Worm (Caenorhabditis elegans) whole organism, L2 larva: ENCODE results near the gene fbxc-53.

Experiments used
- aly-2 ChIP-seq: fragments of 150-350 bp; optimal IDR thresholded peaks from 2 replicates; lab custom pipeline; 2014; ENCODE audit warnings: missing biosample characterization, missing genetic modification characterization
- egl-27 ChIP-seq: sonication (generic microtip); optimal IDR thresholded peaks from 3 replicates; lab custom pipeline; 2017; ENCODE audit warnings: missing biosample characterization, missing genetic modification reagents, missing genetic modification characterization
- elt-3 ChIP-seq: sonication (generic microtip); optimal IDR thresholded peaks from 2 replicates; lab custom pipeline; 2017; ENCODE audit warnings: missing biosample characterization, missing genetic modification characterization
- mbf-1 ChIP-seq: sonication (generic microtip); optimal IDR thresholded peaks from 2 replicates; lab custom pipeline; 2017; ENCODE audit warnings: missing biosample characterization, missing genetic modification characterization
- nhr-11 ChIP-seq: fragments of 150-350 bp; optimal IDR thresholded peaks from 2 replicates; lab custom pipeline; 2014; ENCODE audit warnings: missing biosample characterization, missing genetic modification characterization
- nhr-129 ChIP-seq: fragments of 150-350 bp; optimal IDR thresholded peaks from 2 replicates; lab custom pipeline; 2014; ENCODE audit warnings: missing biosample characterization, missing genetic modification characterization
- sem-4 ChIP-seq: fragments of 150-350 bp; optimal IDR thresholded peaks from 2 replicates; lab custom pipeline; 2014; ENCODE audit warnings: missing biosample characterization, missing genetic modification reagents, missing genetic modification characterization
- unc-62 ChIP-seq: fragments of 150-350 bp; optimal IDR thresholded peaks from 2 replicates; lab custom pipeline; 2014; ENCODE audit warnings: missing biosample characterization, missing genetic modification reagents, missing genetic modification characterization
- zag-1 ChIP-seq: fragments of 150-350 bp; optimal IDR thresholded peaks from 2 replicates; lab custom pipeline; 2014; ENCODE audit warnings: missing biosample characterization, missing genetic modification characterization
- ztf-4 ChIP-seq: fragments of 150-350 bp; optimal IDR thresholded peaks from 2 replicates; lab custom pipeline; 2014; ENCODE audit warnings: missing biosample characterization, missing genetic modification characterization

DNA sequence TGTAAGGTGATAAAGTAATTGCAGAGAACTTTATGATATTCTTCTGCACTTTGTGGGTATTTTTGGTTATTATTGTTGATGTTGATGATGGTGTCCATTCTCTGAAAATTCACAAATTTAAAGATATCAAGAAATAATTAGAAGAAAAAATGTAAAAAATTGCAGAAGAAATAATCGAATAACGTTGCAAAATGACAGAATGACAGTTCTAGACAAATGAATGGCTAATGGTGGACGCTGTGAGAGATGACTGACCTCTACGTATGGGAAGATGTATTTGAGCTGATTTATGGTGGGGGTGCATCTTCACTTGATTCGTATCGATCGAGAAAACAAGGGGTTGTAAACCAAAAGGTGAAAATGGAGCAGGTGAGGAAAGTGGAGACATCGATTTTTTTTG lies 37.6 kb upstream of the fbxc-53 start, which contains the start of gene sea-1:
- TF ChIP-seq aly-2 (tag; lab: Kevin White, UChicago) (no peak), mbf-1 (tag; lab: Kevin White, UChicago) (no peak), ztf-4 (tag; lab: Kevin White, UChicago) (no peak), nhr-129 (no peak), elt-3 (tag; lab: Kevin White, UChicago) (no peak), sem-4 (tag; lab: Kevin White, UChicago) (no peak), zag-1 (tag; lab: Kevin White, UChicago) (no peak), egl-27 (no peak), nhr-11 (tag; lab: Kevin White, UChicago) (no peak), unc-62 (GFP tag; lab: Kevin White, UChicago) (no peak)
